Fruit fly (Drosophila melanogaster) whole organism, embryonic: ENCODE results near the gene grim.

Experiments used
- ATbp ChIP-seq: fragments of 200-800 bp; sonication (Bioruptor generic); optimal IDR thresholded peaks from 2 replicates; lab custom pipeline; 2017; ENCODE audit warnings: missing biosample characterization, mild to moderate bottlenecking, missing genetic modification characterization, missing genetic modification reagents
- Aef1 ChIP-seq: fragments of 200-800 bp; sonication (Bioruptor generic); IDR thresholded peaks from 3 replicates; pipeline ENCODE4 v1.3.6; 2022; ENCODE audit warnings: missing biosample characterization, missing genetic modification characterization
- Atf6 ChIP-seq: fragments of 200-800 bp; sonication (Bioruptor generic); IDR thresholded peaks from 2 replicates; pipeline ENCODE4 v1.3.6; 2022; ENCODE audit warnings: missing biosample characterization, missing genetic modification characterization
- Blimp-1 ChIP-seq: fragments of 200-800 bp; sonication (Bioruptor generic); optimal IDR thresholded peaks from 3 replicates; lab custom pipeline; 2018; ENCODE audit warnings: missing biosample characterization, missing genetic modification characterization, mild to moderate bottlenecking, moderate library complexity, missing genetic modification reagents
- CG11504 ChIP-seq: fragments of 200-800 bp; sonication (Bioruptor generic); optimal IDR thresholded peaks from 3 replicates; lab custom pipeline; 2019; ENCODE audit warnings: missing biosample characterization, mild to moderate bottlenecking, missing genetic modification characterization, moderate library complexity
- CG12659 ChIP-seq: fragments of 200-800 bp; sonication (Bioruptor generic); optimal IDR thresholded peaks from 3 replicates; lab custom pipeline; 2017; ENCODE audit warnings: mild to moderate bottlenecking, missing biosample characterization, missing genetic modification reagents, missing genetic modification characterization
- CG13775 ChIP-seq: fragments of 200-800 bp; sonication (Bioruptor generic); optimal IDR thresholded peaks from 3 replicates; lab custom pipeline; 2017; ENCODE audit warnings: missing biosample characterization, mild to moderate bottlenecking, missing genetic modification characterization
- CG14014 ChIP-seq: fragments of 200-800 bp; sonication (Bioruptor generic); IDR thresholded peaks from 2 replicates; pipeline ENCODE4 v1.3.6; 2022; ENCODE audit warnings: missing biosample characterization, missing genetic modification characterization
- CG14050 ChIP-seq: fragments of 200-800 bp; sonication (Bioruptor generic); IDR thresholded peaks from 3 replicates; pipeline ENCODE4 v1.3.6; 2022; ENCODE audit warnings: missing biosample characterization, missing genetic modification characterization
- CG15269 ChIP-seq: fragments of 200-800 bp; sonication (Bioruptor generic); optimal IDR thresholded peaks from 2 replicates; lab custom pipeline; 2018; ENCODE audit warnings: missing biosample characterization, mild to moderate bottlenecking, missing genetic modification characterization, moderate library complexity
- CG15696 ChIP-seq: fragments of 200-800 bp; sonication (Bioruptor generic); optimal IDR thresholded peaks from 2 replicates; lab custom pipeline; 2019; ENCODE audit warnings: missing biosample characterization, mild to moderate bottlenecking, missing genetic modification characterization, moderate library complexity
- CG1603 ChIP-seq: fragments of 200-800 bp; sonication (Bioruptor generic); optimal IDR thresholded peaks from 2 replicates; lab custom pipeline; 2019; ENCODE audit warnings: missing biosample characterization, mild to moderate bottlenecking, missing genetic modification characterization, moderate library complexity
- CG16779 ChIP-seq: fragments of 200-800 bp; sonication (Bioruptor generic); IDR thresholded peaks from 2 replicates; pipeline ENCODE4 v1.3.6; 2022; ENCODE audit warnings: missing biosample characterization, missing genetic modification characterization
- CG16863 ChIP-seq: fragments of 200-800 bp; sonication (Bioruptor generic); optimal IDR thresholded peaks from 3 replicates; lab custom pipeline; 2016; ENCODE audit warnings: missing biosample characterization, missing genetic modification characterization
- CG2120 ChIP-seq: fragments of 200-800 bp; sonication (Bioruptor generic); optimal IDR thresholded peaks from 3 replicates; lab custom pipeline; 2016; ENCODE audit warnings: missing biosample characterization, missing genetic modification characterization
- CG2199 ChIP-seq: fragments of 200-800 bp; sonication (Bioruptor generic); IDR thresholded peaks from 3 replicates; pipeline ENCODE4 v1.3.6; 2022; ENCODE audit warnings: missing biosample characterization, missing genetic modification characterization
- CG2875 ChIP-seq: fragments of 200-800 bp; sonication (Bioruptor generic); optimal IDR thresholded peaks from 2 replicates; lab custom pipeline; 2017; ENCODE audit warnings: missing biosample characterization, mild to moderate bottlenecking, missing genetic modification characterization, missing genetic modification reagents
- CG3995 ChIP-seq: fragments of 200-800 bp; sonication (Bioruptor generic); optimal IDR thresholded peaks from 3 replicates; lab custom pipeline; 2016; ENCODE audit warnings: missing biosample characterization, missing genetic modification characterization
- CG4360 ChIP-seq: fragments of 200-800 bp; sonication (Bioruptor generic); IDR thresholded peaks from 2 replicates; pipeline ENCODE4 v1.3.6; 2022; ENCODE audit warnings: missing biosample characterization, missing genetic modification characterization
- CG43689 ChIP-seq: fragments of 200-800 bp; sonication (Bioruptor generic); IDR thresholded peaks from 2 replicates; pipeline ENCODE4 v1.3.6; 2022; ENCODE audit warnings: missing biosample characterization, missing genetic modification characterization
- CG6683 ChIP-seq: fragments of 200-800 bp; sonication (Bioruptor generic); optimal IDR thresholded peaks from 2 replicates; lab custom pipeline; 2017; ENCODE audit warnings: missing biosample characterization, mild to moderate bottlenecking, missing genetic modification characterization, missing genetic modification reagents
- CG7786 ChIP-seq: fragments of 200-800 bp; sonication (Bioruptor generic); optimal IDR thresholded peaks from 2 replicates; lab custom pipeline; 2016; ENCODE audit warnings: missing biosample characterization, missing genetic modification characterization
- Camta ChIP-seq: fragments of 200-800 bp; sonication (Bioruptor generic); optimal IDR thresholded peaks from 2 replicates; lab custom pipeline; 2016; ENCODE audit warnings: missing biosample characterization, missing genetic modification characterization
- Chrac-16 ChIP-seq: fragments of 200-800 bp; sonication (Bioruptor generic); optimal IDR thresholded peaks from 3 replicates; lab custom pipeline; 2016; ENCODE audit warnings: missing biosample characterization, missing genetic modification characterization
- CrebB ChIP-seq: fragments of 200-800 bp; sonication (Bioruptor generic); optimal IDR thresholded peaks from 3 replicates; lab custom pipeline; 2018; ENCODE audit warnings: missing biosample characterization, mild to moderate bottlenecking, missing genetic modification characterization
- Elba2 ChIP-seq: fragments of 200-800 bp; sonication (Bioruptor generic); optimal IDR thresholded peaks from 3 replicates; lab custom pipeline; 2016; ENCODE audit warnings: missing biosample characterization, missing genetic modification characterization
- Hey ChIP-seq: fragments of 200-800 bp; sonication (Bioruptor generic); optimal IDR thresholded peaks from 3 replicates; lab custom pipeline; 2018; ENCODE audit warnings: missing biosample characterization, mild to moderate bottlenecking, missing genetic modification characterization
- Kr ChIP-seq: fragments of 200-800 bp; sonication (Bioruptor generic); optimal IDR thresholded peaks from 2 replicates; lab custom pipeline; 2017; ENCODE audit warnings: missing biosample characterization, mild to moderate bottlenecking, missing genetic modification characterization
- Nf-YA ChIP-seq: fragments of 200-800 bp; sonication (Bioruptor generic); IDR thresholded peaks from 2 replicates; pipeline ENCODE4 v1.3.6; 2022; ENCODE audit warnings: missing biosample characterization, missing genetic modification characterization
- Oaz ChIP-seq: fragments of 200-800 bp; sonication (Bioruptor generic); IDR thresholded peaks from 2 replicates; pipeline ENCODE4 v1.3.6; 2022; ENCODE audit warnings: missing biosample characterization, missing genetic modification characterization
- Optix ChIP-seq: fragments of 200-800 bp; sonication (Bioruptor generic); IDR thresholded peaks from 3 replicates; pipeline ENCODE4 v1.3.6; 2022; ENCODE audit warnings: missing biosample characterization, missing genetic modification characterization
- Pdp1 ChIP-seq, 2 experiments: fragments of 200-800 bp; sonication (Bioruptor generic); optimal IDR thresholded peaks; 3 replicates each; lab custom pipeline; 2016; ENCODE audit warnings: missing biosample characterization in 2 of 2, missing genetic modification characterization in 2 of 2, mild to moderate bottlenecking in 1 of 2, moderate library complexity in 1 of 2
- Sox102F ChIP-seq: fragments of 200-800 bp; sonication (Bioruptor generic); optimal IDR thresholded peaks from 2 replicates; lab custom pipeline; 2018; ENCODE audit warnings: missing biosample characterization, mild to moderate bottlenecking, missing genetic modification characterization, moderate library complexity
- Spps ChIP-seq: fragments of 200-800 bp; sonication (Bioruptor generic); optimal IDR thresholded peaks from 2 replicates; lab custom pipeline; 2018; ENCODE audit warnings: missing biosample characterization, mild to moderate bottlenecking, missing genetic modification characterization
- caup ChIP-seq: fragments of 200-800 bp; sonication (Bioruptor generic); optimal IDR thresholded peaks from 3 replicates; lab custom pipeline; 2017; ENCODE audit warnings: missing biosample characterization, mild to moderate bottlenecking, missing genetic modification characterization, moderate library complexity; ENCODE audit not compliant: severe bottlenecking
- corto ChIP-seq: fragments of 200-800 bp; sonication (Bioruptor generic); optimal IDR thresholded peaks from 2 replicates; lab custom pipeline; 2016; ENCODE audit warnings: missing biosample characterization, mild to moderate bottlenecking, missing genetic modification characterization, moderate library complexity
- dmrt11E ChIP-seq: fragments of 200-800 bp; sonication (Bioruptor generic); optimal IDR thresholded peaks from 3 replicates; lab custom pipeline; 2018; ENCODE audit warnings: missing biosample characterization, mild to moderate bottlenecking, missing genetic modification characterization, moderate library complexity
- esg ChIP-seq: fragments of 200-800 bp; sonication (Bioruptor generic); conservative IDR thresholded peaks from 2 replicates; pipeline ENCODE4 v1.3.6; 2022; ENCODE audit warnings: missing biosample characterization, missing genetic modification characterization
- fru ChIP-seq: fragments of >200 bp; optimal IDR thresholded peaks from 2 replicates; lab custom pipeline; 2017
- ken ChIP-seq: fragments of 200-800 bp; sonication (Bioruptor generic); IDR thresholded peaks from 3 replicates; pipeline ENCODE4 v1.3.6; 2022; ENCODE audit warnings: missing biosample characterization, missing genetic modification characterization
- lola ChIP-seq, 3 experiments: fragments of >200 bp in 2 of 3; fragments of 200-800 bp in 1 of 3; sonication (Bioruptor generic) in 1 of 3; optimal IDR thresholded peaks; 2 replicates each; lab custom pipeline; 2017 to 2019; ENCODE audit warnings: missing biosample characterization in 3 of 3, missing genetic modification characterization in 3 of 3, mild to moderate bottlenecking in 1 of 3, moderate library complexity in 1 of 3
- onecut ChIP-seq: fragments of 200-800 bp; sonication (Bioruptor generic); IDR thresholded peaks from 2 replicates; pipeline ENCODE4 v1.3.6; 2022; ENCODE audit warnings: missing biosample characterization, missing genetic modification characterization
- pb ChIP-seq: fragments of 200-800 bp; sonication (Bioruptor generic); optimal IDR thresholded peaks from 3 replicates; lab custom pipeline; 2016; ENCODE audit warnings: missing biosample characterization, missing genetic modification characterization
- row ChIP-seq: fragments of 200-800 bp; sonication (Bioruptor generic); IDR thresholded peaks from 3 replicates; pipeline ENCODE4 v1.3.6; 2022; ENCODE audit warnings: missing biosample characterization, missing genetic modification characterization
- scrt ChIP-seq: fragments of 200-800 bp; sonication (Bioruptor generic); optimal IDR thresholded peaks from 2 replicates; lab custom pipeline; 2018; ENCODE audit warnings: missing biosample characterization, mild to moderate bottlenecking, missing genetic modification characterization, moderate library complexity
- sens-2 ChIP-seq: fragments of 200-800 bp; sonication (Bioruptor generic); IDR thresholded peaks from 2 replicates; pipeline ENCODE4 v1.3.6; 2022; ENCODE audit warnings: missing biosample characterization, missing genetic modification characterization
- slp2 ChIP-seq: fragments of 200-800 bp; sonication (Bioruptor generic); optimal IDR thresholded peaks from 2 replicates; lab custom pipeline; 2016; ENCODE audit warnings: missing biosample characterization, missing genetic modification characterization
- sqz ChIP-seq: fragments of 200-800 bp; sonication (Bioruptor generic); optimal IDR thresholded peaks from 3 replicates; lab custom pipeline; 2018; ENCODE audit warnings: missing biosample characterization, mild to moderate bottlenecking, missing genetic modification characterization
- tgo ChIP-seq: fragments of 200-800 bp; sonication (Bioruptor generic); IDR thresholded peaks from 3 replicates; pipeline ENCODE4 v1.3.6; 2022; ENCODE audit warnings: missing biosample characterization, missing genetic modification characterization
- unc-4 ChIP-seq: fragments of 200-800 bp; sonication (Bioruptor generic); IDR thresholded peaks from 2 replicates; pipeline ENCODE4 v1.3.6; 2022; ENCODE audit warnings: missing biosample characterization, missing genetic modification characterization; ENCODE audit not compliant: partially characterized antibody
- zfh1 ChIP-seq: fragments of 200-800 bp; sonication (Bioruptor generic); IDR thresholded peaks from 3 replicates; pipeline ENCODE4 v1.3.6; 2022; ENCODE audit warnings: missing biosample characterization, missing genetic modification characterization

The grim gene

DNA sequence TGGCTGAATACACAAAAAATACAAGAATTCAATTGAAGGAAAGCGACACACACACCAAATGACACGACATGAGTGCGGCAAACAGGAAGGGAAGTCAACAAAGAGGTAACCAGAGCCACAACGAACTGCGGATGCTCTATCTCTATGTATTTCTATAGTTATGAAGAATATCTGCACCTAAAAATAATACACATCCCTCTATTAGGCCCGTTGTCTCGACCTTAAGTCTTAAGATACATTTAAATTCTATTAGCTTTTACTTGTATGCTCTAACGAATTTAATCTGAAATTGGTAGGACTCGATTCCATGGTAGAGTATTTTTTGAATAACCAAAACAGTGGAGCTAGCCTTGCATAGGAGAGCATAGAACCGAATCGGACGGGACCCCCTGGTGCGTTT lies 23.0 kb downstream of the grim start (continued):
- peak; percentile 69 for TF ChIP-seq Nf-YA (GFP tag; lab: Robert Waterston, UW)
- peak; percentile 97 for TF ChIP-seq zfh1
- TF ChIP-seq Optix (GFP tag; lab: Robert Waterston, UW) = peak; percentile 89
- peak; percentile 85 for TF ChIP-seq CG11504 (tag; lab: Kevin White, UChicago)
- TF ChIP-seq scrt (GFP tag; lab: Kevin White, UChicago) = peak; percentile 49
- TF ChIP-seq Blimp-1 (GFP tag; lab: Kevin White, UChicago) = peak; percentile 91
- TF ChIP-seq CG16863 (GFP tag; lab: Kevin White, UChicago) = peak; percentile 91
- peak; percentile 95 for TF ChIP-seq Kr (GFP tag; lab: Kevin White, UChicago)
- no peak for TF ChIP-seq CG3995 (GFP tag; lab: Kevin White, UChicago)
- TF ChIP-seq esg (GFP tag; lab: Robert Waterston, UW) = peak; percentile 84
- peak; percentile 97 for TF ChIP-seq CG15696 (tag; lab: Kevin White, UChicago)
- TF ChIP-seq ken = peak; percentile 87
- TF ChIP-seq Aef1 (GFP tag; lab: Robert Waterston, UW) = peak; percentile 67
- TF ChIP-seq slp2 (GFP tag; lab: Kevin White, UChicago) = peak; percentile 76
- TF ChIP-seq CG6683 (GFP tag; lab: Kevin White, UChicago) = no peak
- TF ChIP-seq lola (GFP tag; optimal IDR thresholded peaks at IDR 0.05; lab: Kevin White, UChicago) = peak in 1 of 3 experiments; percentile 98
- TF ChIP-seq Hey (tag; lab: Kevin White, UChicago) = no peak
- TF ChIP-seq CG7786 (GFP tag; lab: Kevin White, UChicago) = peak; percentile 88
- peak; percentile 79 for TF ChIP-seq CG14050 (GFP tag; lab: Robert Waterston, UW)
- peak; percentile 91 for TF ChIP-seq CG2875 (GFP tag; lab: Kevin White, UChicago)
- TF ChIP-seq Pdp1 (GFP tag; optimal IDR thresholded peaks at IDR 0.05; lab: Kevin White, UChicago) = peak; percentile 88 to 92
- TF ChIP-seq CG14014 (GFP tag; lab: Robert Waterston, UW) = peak; percentile 68; the same call in 1 of the 2 replicates
- TF ChIP-seq corto (GFP tag; lab: Kevin White, UChicago) = no peak
- peak; percentile 82 for TF ChIP-seq CG4360 (GFP tag; lab: Robert Waterston, UW)
- peak; percentile 62 for TF ChIP-seq CG43689 (GFP tag; lab: Robert Waterston, UW)
- peak; percentile 89 for TF ChIP-seq pb (GFP tag; lab: Kevin White, UChicago)
- TF ChIP-seq CrebB (tag; lab: Kevin White, UChicago) = peak; percentile 70
- TF ChIP-seq dmrt11E (tag; lab: Kevin White, UChicago) = peak; percentile 99
- TF ChIP-seq CG12659 = peak; percentile 82
- peak; percentile 91 for TF ChIP-seq Camta (GFP tag; lab: Kevin White, UChicago)
- peak; percentile 95 for TF ChIP-seq Spps (tag; lab: Kevin White, UChicago)
- TF ChIP-seq unc-4 (GFP tag; lab: Robert Waterston, UW) = no peak
- peak; percentile 75 for TF ChIP-seq CG15269 (tag; lab: Kevin White, UChicago)
- no peak for TF ChIP-seq Atf6 (GFP tag; lab: Robert Waterston, UW)
- TF ChIP-seq caup = peak; percentile 74
- peak; percentile 87 for TF ChIP-seq Sox102F
- peak; percentile 88 for TF ChIP-seq onecut (GFP tag; lab: Robert Waterston, UW)
- TF ChIP-seq Elba2 (GFP tag; lab: Kevin White, UChicago) = peak; percentile 56
- peak; percentile 96 for TF ChIP-seq CG1603
- peak; percentile 90 for TF ChIP-seq sens-2
- TF ChIP-seq CG2120 = peak; percentile 61
- peak; percentile 75 for TF ChIP-seq sqz (GFP tag; lab: Kevin White, UChicago)
- peak; percentile 92 for TF ChIP-seq Chrac-16 (GFP tag; lab: Kevin White, UChicago)
- TF ChIP-seq Oaz = peak; percentile 64; the same call in 1 of the 2 replicates
- peak; percentile 84 for TF ChIP-seq tgo
- peak; percentile 74 for TF ChIP-seq ATbp (GFP tag; lab: Kevin White, UChicago)
- TF ChIP-seq CG2199 (GFP tag; lab: Robert Waterston, UW) = peak; percentile 96
- no peak for TF ChIP-seq CG16779
- peak; percentile 96 for TF ChIP-seq row (GFP tag; lab: Robert Waterston, UW)
- TF ChIP-seq fru (lab: Kevin White, UChicago) = no peak
- TF ChIP-seq CG13775 (GFP tag; lab: Kevin White, UChicago) = peak; percentile 91
